Worm (Caenorhabditis elegans): ENCODE measurements around the gene inx-7.

inx-7 gene

DNA sequence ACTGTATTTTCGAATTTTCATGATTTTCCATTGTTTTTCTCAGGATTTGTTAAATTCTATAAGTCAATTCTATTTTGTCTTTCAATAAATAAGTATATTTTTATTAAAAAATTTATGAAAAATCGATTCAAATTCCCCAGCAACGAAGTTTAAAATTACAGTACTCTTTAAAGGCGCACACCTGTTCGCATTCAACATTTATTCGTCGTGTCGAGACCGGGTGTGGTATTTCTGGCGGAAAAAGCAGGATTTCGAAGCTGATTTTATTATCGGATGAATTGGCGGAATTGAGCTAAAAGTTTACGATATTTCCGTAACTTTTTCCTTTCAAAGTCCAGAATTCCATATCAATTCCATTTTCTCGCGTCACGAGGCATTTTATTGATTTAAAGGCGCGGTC lies 983 bp downstream of the inx-7 start (continued):
- no peak for TF ChIP-seq dpl-1 (GFP tag; optimal IDR thresholded peaks at IDR 0.05)
- no peak for TF ChIP-seq K11D2.4 (GFP tag; IDR thresholded peaks at IDR 0.05)
- no peak for TF ChIP-seq F49E8.2 (tag; optimal IDR thresholded peaks at IDR 0.05; ENCODE audit: insufficient read depth)
- TF ChIP-seq bed-1 (GFP tag; IDR thresholded peaks at IDR 0.05): no peak
- no peak for TF ChIP-seq snpc-4 (GFP tag; optimal IDR thresholded peaks at IDR 0.05)
- peak in 2 of 4 experiments; percentile 32 to 63 for TF ChIP-seq snpc-4 (tag; optimal IDR thresholded peaks at IDR 0.05)
- TF ChIP-seq C17E4.6 (GFP tag; IDR thresholded peaks at IDR 0.05): no peak
- TF ChIP-seq nhr-80 (tag; optimal IDR thresholded peaks at IDR 0.05): no peak
- no peak for TF ChIP-seq aptf-2 (GFP tag; conservative IDR thresholded peaks at IDR 0.05)
- no peak for TF ChIP-seq Y95B8A.8 (GFP tag; IDR thresholded peaks at IDR 0.05)
- TF ChIP-seq snpc-3.4 (tag; optimal IDR thresholded peaks at IDR 0.05): no peak
- TF ChIP-seq madf-8 (GFP tag; conservative IDR thresholded peaks at IDR 0.05): peak; percentile 25; the same call in 1 of the 2 replicates
- TF ChIP-seq lin-54 (GFP tag; optimal IDR thresholded peaks at IDR 0.05): no peak
- no peak for TF ChIP-seq zim-3 (tag; optimal IDR thresholded peaks at IDR 0.05)
- no peak for TF ChIP-seq B0261.1 (tag; optimal IDR thresholded peaks at IDR 0.05)
- no peak for TF ChIP-seq snpc-1.1 (tag; optimal IDR thresholded peaks at IDR 0.05; ENCODE audit: insufficient read depth)
- no peak for TF ChIP-seq nfyb-1 (GFP tag; IDR thresholded peaks at IDR 0.05)
- TF ChIP-seq efl-1 (GFP tag; optimal IDR thresholded peaks at IDR 0.05): peak; percentile 29
- no peak for TF ChIP-seq D2030.7 (GFP tag; IDR thresholded peaks at IDR 0.05)
- TF ChIP-seq lsl-1 (GFP tag; optimal IDR thresholded peaks at IDR 0.05): peak; percentile 72

DNA sequence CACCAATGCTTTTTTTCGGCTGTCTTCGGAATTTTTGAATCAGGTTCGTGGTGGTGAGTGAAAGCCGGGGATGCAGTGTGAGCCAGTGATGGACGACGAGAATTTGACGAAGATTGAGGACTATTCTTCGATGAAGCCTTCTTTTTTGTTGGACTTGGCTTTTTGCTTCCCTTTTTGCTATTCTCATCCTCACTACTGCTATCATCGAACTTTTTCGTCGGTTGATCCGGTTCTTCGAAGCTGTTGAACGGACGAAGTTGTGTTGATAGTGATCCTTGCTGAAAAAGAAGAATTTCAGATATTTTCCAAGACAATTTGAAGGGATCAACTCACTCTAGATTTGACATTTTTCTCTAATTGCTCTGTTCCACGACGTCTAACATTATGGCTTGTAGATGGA lies 2.3 kb downstream of the inx-7 start:
- TF ChIP-seq rec-8 (tag; optimal IDR thresholded peaks at IDR 0.05) (no peak), hmg-1.2 (GFP tag; IDR thresholded peaks at IDR 0.05) (no peak)

- no peak for TF ChIP-seq nhr-120 (GFP tag; IDR thresholded peaks at IDR 0.05)
- TF ChIP-seq C06A6.2 (GFP tag; conservative IDR thresholded peaks at IDR 0.05): no peak
- no peak for TF ChIP-seq efl-1 (GFP tag; optimal IDR thresholded peaks at IDR 0.05)
- TF ChIP-seq snpc-1.3 (tag; optimal IDR thresholded peaks at IDR 0.05; ENCODE audit: insufficient read depth): no peak
- peak; percentile 76; the same call in 1 of the 2 replicates for TF ChIP-seq hmg-1.2 (GFP tag; IDR thresholded peaks at IDR 0.05)
- no peak for TF ChIP-seq snpc-4 (GFP tag; optimal IDR thresholded peaks at IDR 0.05)
- peak in 1 of 4 experiments; percentile 18 for TF ChIP-seq snpc-4 (tag; optimal IDR thresholded peaks at IDR 0.05)
Observed at ce11 chrIV:5941236-5941976, 5.0 kb downstream of the inx-7 start, which contains the start of gene pfkb-1.2. Gene pfkb-1.2, plus strand, starts transcription at chrIV:5941926.

ce11 chrIV:5940608-5941007 lies 5.8 kb downstream of the inx-7 start:
- TF ChIP-seq sea-2 (GFP tag; IDR thresholded peaks at IDR 0.05) (no peak), xnd-1 (tag; optimal IDR thresholded peaks at IDR 0.05) (no peak), snpc-1.3 (tag; optimal IDR thresholded peaks at IDR 0.05; ENCODE audit: insufficient read depth) (no peak), lag-1 (GFP tag; IDR thresholded peaks at IDR 0.05) (no peak), atf-7 (tag; optimal IDR thresholded peaks at IDR 0.05) (no peak), ztf-3 (GFP tag; optimal IDR thresholded peaks at IDR 0.05) (no peak), B0035.1 (tag; optimal IDR thresholded peaks at IDR 0.05) (no peak), repo-1 (tag; optimal IDR thresholded peaks at IDR 0.05) (no peak), snpc-3.4 (tag; optimal IDR thresholded peaks at IDR 0.05) (no peak), lsy-27 (tag; optimal IDR thresholded peaks at IDR 0.05; ENCODE audit: borderline replicate concordance, insufficient read depth) (no peak), hsf-1 (GFP tag; IDR thresholded peaks at IDR 0.05) (no peak), attf-6 (GFP tag; IDR thresholded peaks at IDR 0.05) (no peak)
